Fruit fly (Drosophila melanogaster) Kc167 (cell line): ENCODE results near the gene CG13449.

Experiments
- Myc ChIP-seq: fragments of >200 bp; optimal IDR thresholded peaks from 2 replicates; lab custom pipeline; 2017; ENCODE audit warnings: missing external identifiers
- Sin3A ChIP-seq: fragments of >200 bp; optimal IDR thresholded peaks from 2 replicates; lab custom pipeline; 2018; ENCODE audit warnings: missing external identifiers
- h ChIP-seq: fragments of >200 bp; optimal IDR thresholded peaks from 3 replicates; lab custom pipeline; 2018; ENCODE audit warnings: missing external identifiers
- insv ChIP-seq: fragments of >200 bp; optimal IDR thresholded peaks from 3 replicates; lab custom pipeline; 2018; ENCODE audit warnings: missing external identifiers
- psq ChIP-seq: fragments of >200 bp; optimal IDR thresholded peaks from 2 replicates; lab custom pipeline; 2017; ENCODE audit warnings: missing external identifiers
- ttk ChIP-seq: sonication (Bioruptor generic); optimal IDR thresholded peaks from 2 replicates; lab custom pipeline; 2017; ENCODE audit warnings: missing external identifiers

The CG13449 gene

DNA sequence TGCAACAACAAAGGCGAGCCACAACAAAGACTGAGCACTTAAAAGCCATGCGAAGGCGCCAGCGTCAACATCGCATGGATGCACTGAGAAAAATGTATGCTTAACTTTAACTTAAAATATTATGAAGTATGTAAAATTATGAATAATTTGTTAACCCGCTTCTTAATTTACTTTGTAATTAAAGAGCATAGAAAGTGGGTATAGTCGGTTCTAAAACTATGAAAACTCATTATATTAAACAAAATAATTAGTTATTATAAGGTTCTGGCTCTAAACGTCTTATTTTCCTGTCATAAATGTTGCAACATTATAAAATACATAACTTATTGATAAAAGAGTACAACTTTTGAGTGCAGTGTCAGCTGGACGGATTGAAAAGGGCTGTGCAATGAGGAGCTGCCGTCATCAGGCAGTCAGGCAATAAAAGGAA lies 29.0 kb upstream of the CG13449 start:
- no peak for TF ChIP-seq psq (lab: Kevin White, UChicago)
- TF ChIP-seq Sin3A = no peak
- no peak for TF ChIP-seq insv
- TF ChIP-seq ttk = no peak

DNA sequence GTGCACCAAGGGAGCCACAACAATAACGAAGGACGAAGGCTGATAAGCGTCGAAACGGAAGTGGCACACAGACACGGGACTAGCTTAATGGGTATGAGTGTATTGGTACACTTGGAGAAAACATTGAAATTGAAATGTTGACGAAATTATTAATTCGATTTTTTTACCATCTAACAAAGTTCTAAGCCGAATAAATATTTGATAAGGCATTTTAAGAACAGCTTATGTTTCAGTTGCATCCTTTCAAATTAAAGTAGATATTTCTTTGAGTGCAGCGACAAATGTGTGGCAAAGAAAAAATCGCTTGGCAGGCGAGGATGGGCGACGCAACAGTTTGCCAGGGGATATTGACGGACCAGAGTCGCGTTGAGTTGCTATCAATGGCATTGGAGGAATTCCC lies 27.4 kb upstream of the CG13449 start:
- TF ChIP-seq h (lab: Kevin White, UChicago) (no peak), Sin3A (no peak), Myc (lab: Kevin White, UChicago) (no peak), insv (no peak), psq (lab: Kevin White, UChicago) (no peak), ttk (no peak)

DNA sequence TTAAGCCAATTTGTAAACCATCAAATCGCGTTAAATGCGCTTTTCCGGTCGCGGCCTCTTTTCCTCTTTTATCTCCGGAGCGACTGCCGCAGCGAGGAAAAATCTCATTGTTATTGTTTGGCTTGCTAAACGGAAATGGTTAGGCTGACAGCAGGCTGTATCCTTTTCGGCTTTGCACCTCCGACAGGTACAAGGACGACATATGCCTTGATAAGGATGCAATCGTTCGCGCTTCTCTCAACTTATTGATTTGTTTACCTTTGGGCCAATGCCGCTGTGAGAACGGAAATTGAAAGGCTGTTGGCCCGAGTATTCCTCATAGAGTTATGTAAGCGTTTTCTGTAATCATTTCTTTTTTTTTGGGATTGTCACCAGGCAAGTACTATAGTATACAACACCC lies 25.9 kb upstream of the CG13449 start:
- no peak for TF ChIP-seq h (lab: Kevin White, UChicago)
- TF ChIP-seq psq (lab: Kevin White, UChicago) = no peak
- TF ChIP-seq Sin3A = no peak
- TF ChIP-seq Myc (lab: Kevin White, UChicago) = no peak
- no peak for TF ChIP-seq insv
- no peak for TF ChIP-seq ttk

DNA sequence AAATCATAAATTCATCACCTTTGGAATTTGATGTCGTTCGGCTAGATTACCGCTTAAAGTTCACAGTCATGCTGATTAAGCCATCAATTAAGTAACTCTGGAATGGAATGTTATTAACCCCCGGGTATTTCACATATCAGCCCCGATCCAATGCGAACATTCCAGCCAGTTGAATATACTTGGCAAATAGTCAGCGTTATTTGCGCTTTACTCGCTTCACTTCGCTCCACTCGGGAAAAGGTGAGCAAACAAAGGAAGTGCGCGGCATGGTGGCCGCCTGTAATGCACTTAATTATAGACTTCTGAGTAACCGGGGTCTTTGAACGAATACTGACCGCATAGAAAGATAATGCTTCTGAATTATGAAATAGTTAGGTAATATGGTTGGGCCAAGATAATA lies 25.0 kb upstream of the CG13449 start:
- no peak for TF ChIP-seq psq (lab: Kevin White, UChicago)
- no peak for TF ChIP-seq insv
- TF ChIP-seq h (lab: Kevin White, UChicago) = no peak

DNA sequence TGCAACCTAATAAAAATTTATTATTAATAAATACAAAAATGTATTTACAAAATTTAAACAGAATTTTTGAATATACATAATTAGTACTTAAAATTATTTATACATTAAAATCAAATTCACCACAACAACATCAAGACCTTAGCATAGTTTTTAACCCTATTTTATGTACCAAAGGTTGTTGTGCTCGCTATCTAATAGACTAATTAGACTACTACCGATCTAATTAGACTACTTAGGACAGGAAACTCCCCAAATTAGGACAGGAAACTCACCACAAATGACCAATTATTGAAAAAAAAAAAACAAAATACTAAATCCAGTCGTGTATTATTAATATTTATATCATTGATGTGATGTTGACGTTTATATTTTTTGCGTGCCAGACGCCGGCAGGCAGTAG lies 24.4 kb upstream of the CG13449 start:
- no peak for TF ChIP-seq insv
- TF ChIP-seq h (lab: Kevin White, UChicago) = no peak

DNA sequence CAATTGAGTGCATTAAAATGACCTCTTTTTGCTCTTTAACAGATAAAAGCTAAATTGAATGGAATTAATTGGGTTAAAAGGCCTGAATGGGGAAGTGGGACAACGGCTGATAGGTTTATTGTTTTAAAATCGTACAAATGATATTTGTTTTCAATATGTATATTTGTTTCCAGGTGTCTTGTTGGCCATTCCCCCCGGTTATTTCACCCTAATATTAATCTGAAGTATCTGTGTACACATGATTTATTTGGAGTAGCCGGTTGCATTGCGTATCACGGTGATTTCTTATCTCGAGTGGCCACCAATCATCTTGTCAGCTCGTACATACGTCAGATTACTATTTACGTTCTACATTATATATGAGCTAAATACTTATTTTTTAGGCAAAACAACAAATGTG lies 23.7 kb upstream of the CG13449 start:
- TF ChIP-seq psq (lab: Kevin White, UChicago) = no peak
- no peak for TF ChIP-seq h (lab: Kevin White, UChicago)
- TF ChIP-seq Myc (lab: Kevin White, UChicago) = no peak
- no peak for TF ChIP-seq insv
- no peak for TF ChIP-seq ttk
- TF ChIP-seq Sin3A = no peak

DNA sequence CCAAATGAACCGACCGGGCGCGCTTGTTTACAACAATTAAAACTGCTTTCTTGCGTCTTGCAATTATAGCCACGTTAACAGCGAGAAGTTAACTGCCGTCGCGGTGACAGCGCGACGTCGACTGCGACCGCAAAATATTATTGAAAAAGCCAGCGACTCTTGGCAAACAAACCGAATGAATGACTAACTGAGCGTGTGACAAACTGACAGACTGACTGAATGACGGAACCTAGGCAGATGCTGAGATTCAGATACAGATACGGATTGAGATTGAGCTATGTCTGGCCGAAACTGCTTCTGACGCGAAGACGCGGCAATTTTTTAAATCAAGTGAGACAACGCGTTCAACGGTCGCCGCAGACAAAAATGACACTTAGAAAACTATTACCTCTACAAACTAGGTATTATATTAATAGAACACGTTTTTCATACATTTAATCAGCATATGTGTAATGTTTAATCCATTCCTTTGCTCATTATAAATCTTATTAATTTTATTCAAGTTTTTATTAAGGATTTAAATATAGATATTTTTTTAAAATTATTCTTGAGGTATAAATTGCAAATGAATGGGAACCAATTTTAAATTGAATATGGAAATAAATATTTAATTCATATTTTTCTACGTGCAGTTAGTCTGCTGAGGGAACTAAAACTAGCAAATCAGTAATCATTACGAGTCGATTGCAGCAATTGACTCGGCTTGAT lies 21.9 kb upstream of the CG13449 start:
- TF ChIP-seq Myc (lab: Kevin White, UChicago) (no peak), ttk (no peak), insv (no peak), h (lab: Kevin White, UChicago) (no peak), psq (lab: Kevin White, UChicago) (no peak)

DNA sequence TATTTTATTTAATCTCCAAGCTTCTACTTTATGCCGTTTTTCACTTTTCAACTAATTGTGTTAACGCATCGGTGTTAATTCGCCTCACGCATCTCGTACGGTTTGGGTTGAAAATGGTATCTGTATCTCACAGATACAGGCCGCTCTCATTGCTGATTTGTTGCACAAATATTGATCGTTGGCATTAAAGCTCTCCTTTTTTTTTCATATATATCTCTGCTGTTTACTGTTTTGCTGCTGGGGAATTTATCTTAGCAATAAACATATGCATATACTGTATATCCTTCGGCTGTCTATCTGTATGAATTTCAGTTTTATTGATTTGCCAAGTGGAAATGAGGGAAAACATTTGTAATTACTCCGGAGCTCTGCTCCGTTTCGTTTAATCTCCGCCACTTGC lies 20.0 kb upstream of the CG13449 start:
- TF ChIP-seq h (lab: Kevin White, UChicago) (no peak), psq (lab: Kevin White, UChicago) (no peak), Sin3A (no peak), Myc (lab: Kevin White, UChicago) (no peak), ttk (no peak), insv (no peak)

DNA sequence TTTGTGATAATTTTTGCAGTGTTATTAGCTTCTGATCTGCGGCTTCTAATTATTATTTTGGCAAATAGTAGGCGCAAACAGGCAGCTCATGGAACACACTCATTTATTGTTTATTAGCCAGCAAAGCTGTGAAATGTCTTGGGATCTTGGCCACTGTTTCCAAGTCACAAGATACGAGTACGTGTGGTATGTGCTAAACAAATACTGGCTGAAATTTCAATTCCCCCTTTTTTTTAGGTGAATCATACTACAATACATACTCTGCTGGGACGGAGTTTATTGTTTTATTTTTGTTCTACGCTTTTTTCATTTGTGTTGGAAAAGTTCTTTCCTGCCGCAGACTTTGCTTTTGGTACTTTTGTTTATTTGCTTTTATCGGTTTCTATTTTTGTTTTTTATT lies 18.4 kb upstream of the CG13449 start:
- TF ChIP-seq psq (lab: Kevin White, UChicago) (no peak), Sin3A (no peak), insv (no peak), Myc (lab: Kevin White, UChicago) (no peak), ttk (no peak), h (lab: Kevin White, UChicago) (no peak)

DNA sequence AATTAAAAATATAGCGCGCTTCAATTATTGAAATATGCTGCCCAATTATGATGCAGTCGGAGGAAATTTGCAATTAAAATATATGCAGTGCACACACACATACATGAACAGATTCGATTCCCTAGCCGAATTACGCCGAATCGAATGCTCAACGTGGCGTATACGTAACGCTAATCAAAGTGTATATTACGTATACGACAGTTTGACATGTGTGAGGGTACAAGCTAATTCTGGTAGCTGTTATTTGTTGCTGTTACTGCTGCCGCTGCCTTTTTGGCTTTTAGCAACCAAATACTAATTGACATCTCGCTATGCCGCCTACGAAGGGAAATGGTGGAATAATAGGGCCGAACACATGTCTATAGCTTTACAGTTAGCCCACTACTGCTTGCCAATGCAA lies 14.7 kb upstream of the CG13449 start:
- TF ChIP-seq insv = no peak

DNA sequence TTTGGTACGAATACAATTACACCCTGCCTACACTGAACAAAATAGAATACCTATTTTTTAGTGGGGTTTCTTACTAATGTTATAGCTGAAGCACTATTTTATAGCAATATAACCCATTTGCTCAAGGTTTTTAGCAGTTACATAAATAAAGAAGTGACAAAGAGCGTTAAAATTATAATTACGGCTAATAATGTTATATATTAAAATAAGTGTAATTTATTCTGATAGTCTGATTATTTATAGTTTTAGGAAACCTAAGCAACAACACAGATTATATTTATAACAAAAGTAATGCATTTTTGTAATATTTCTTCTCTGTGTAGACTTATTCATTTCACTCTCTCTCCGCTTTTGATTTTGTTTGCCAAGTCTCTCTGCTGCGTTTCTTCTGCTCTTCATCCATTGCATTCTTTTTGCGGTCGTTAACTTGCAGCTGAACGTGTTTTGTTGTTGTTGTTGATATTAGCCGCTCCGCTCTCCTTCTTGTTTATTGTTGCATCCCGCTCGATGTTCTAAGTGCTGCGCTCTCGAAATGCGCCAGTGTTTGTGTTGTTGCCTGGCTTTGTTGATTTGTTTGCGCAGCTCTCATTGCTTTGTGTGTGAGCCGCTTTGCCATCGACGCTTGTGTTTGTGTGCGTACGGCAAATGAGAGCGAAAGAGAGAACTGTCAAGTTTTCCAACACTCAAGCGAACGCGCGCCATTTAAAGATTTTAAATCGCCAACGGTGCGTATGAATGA lies 13.2 kb upstream of the CG13449 start:
- TF ChIP-seq Myc (lab: Kevin White, UChicago) = no peak
- no peak for TF ChIP-seq psq (lab: Kevin White, UChicago)
- no peak for TF ChIP-seq insv
- TF ChIP-seq Sin3A = no peak
- TF ChIP-seq ttk = no peak
- TF ChIP-seq h (lab: Kevin White, UChicago) = no peak

DNA sequence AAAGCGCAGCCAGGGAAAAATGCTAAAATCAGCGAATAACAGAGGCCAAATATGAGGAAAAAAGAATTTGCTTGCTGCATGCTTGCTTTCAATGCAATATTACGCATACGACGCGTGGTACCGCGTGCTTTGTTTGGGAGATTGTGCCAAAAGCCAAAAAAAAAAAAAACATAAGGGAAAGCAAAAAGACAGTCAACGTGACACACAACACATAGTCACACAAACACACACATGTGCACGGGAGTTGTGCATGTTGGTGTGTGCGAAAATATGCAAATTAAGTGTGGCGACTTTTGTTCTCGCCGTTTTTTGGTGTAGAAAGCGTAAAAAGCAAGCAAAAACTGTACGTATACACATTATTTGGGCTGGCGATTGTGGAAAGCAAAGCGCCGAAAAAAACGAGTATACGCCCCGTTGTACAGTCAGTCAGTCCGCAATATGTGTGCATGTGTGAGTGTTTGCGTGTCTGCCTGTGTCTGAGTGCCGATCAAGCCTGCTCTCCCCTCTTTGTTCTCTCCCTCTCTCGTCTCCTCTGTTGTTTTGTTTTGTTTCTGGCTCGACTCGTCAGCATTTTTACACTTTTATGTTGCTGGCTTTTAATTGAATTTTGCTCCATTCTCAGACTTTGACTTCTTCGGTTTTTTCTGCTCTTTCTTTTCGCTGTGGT lies 12.4 kb upstream of the CG13449 start:
- TF ChIP-seq psq (lab: Kevin White, UChicago) (no peak), insv (no peak), Sin3A (no peak), ttk (no peak), h (lab: Kevin White, UChicago) (no peak), Myc (lab: Kevin White, UChicago) (no peak)

DNA sequence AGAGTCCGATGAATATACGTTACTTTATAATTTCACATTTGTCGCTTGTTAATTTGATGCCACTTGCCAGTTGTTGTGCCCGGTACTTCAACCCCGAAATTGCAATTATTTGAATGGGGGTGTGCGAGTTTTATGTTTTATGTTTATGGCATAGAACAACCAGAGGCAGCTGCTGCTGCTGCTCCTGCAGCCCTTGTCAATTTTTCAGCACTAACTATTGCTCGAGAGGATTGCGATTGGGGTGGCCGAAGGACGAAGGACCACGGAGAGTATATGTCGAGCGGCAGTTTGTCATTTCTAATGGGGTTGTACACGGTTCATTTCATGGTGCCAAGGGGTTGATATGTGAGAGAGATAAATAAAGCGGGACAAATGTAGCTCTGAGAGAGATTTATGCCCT lies 11.5 kb upstream of the CG13449 start:
- TF ChIP-seq ttk = no peak
- no peak for TF ChIP-seq h (lab: Kevin White, UChicago)
- no peak for TF ChIP-seq Myc (lab: Kevin White, UChicago)
